Worm (Caenorhabditis elegans): ENCODE data around the gene cutl-1.

DNA sequence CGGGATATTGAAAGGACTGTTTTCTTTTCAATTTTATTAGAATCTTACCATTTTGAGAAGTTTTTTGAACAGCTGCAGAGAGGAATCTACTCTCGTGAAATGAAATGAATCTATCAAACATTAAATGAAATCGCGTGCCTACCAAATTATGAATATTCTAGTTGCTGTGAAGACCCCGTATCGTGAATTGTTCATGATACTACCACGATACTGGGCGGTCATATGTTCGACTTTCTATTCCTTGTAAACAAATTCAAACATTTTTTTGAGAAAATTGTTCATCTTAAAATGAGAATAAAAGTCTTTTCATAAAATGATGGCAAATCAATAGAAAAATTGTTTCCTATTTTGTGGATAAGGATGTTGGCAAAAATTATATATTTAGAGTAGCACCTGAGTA, 20.1 kb downstream of the cutl-1 start, which contains the start of gene gcy-34:
- TF ChIP-seq ceh-82 (tag; optimal IDR thresholded peaks at IDR 0.05) (no peak), nhr-237 (tag; optimal IDR thresholded peaks at IDR 0.05) (no peak), ama-1 (optimal IDR thresholded peaks at IDR 0.05) (no peak), fkh-10 (GFP tag; optimal IDR thresholded peaks at IDR 0.05) (no peak), egl-27 (tag; optimal IDR thresholded peaks at IDR 0.05) (no peak), pha-4 (tag; optimal IDR thresholded peaks at IDR 0.05) (no peak), snpc-4 (tag; optimal IDR thresholded peaks at IDR 0.05) (no peak), zag-1 (tag; optimal IDR thresholded peaks at IDR 0.05) (no peak), fos-1 (tag; optimal IDR thresholded peaks at IDR 0.05) (no peak), nhr-67 (tag; optimal IDR thresholded peaks at IDR 0.05) (no peak), nhr-43 (tag; optimal IDR thresholded peaks at IDR 0.05; ENCODE audit: poor library complexity, severe bottlenecking) (no peak), jun-1 (tag; optimal IDR thresholded peaks at IDR 0.05) (no peak)

Data from whole organism, L3 larva.